Fruit fly (Drosophila melanogaster) whole organism, embryonic: ENCODE data around the gene hdly.

Source experiments
- Adf1 ChIP-seq: fragments of 200-800 bp; sonication (Bioruptor generic); IDR thresholded peaks from 2 replicates; pipeline ENCODE4 v1.3.6; 2022; ENCODE audit warnings: missing biosample characterization, missing genetic modification characterization
- Atf6 ChIP-seq: fragments of 200-800 bp; sonication (Bioruptor generic); IDR thresholded peaks from 2 replicates; pipeline ENCODE4 v1.3.6; 2022; ENCODE audit warnings: missing biosample characterization, missing genetic modification characterization
- BtbVII ChIP-seq: fragments of 200-800 bp; sonication (Bioruptor generic); optimal IDR thresholded peaks from 3 replicates; lab custom pipeline; 2017; ENCODE audit warnings: missing biosample characterization, mild to moderate bottlenecking, missing genetic modification characterization
- Bteb2 ChIP-seq: fragments of 200-800 bp; sonication (Bioruptor generic); optimal IDR thresholded peaks from 2 replicates; lab custom pipeline; 2016; ENCODE audit warnings: missing biosample characterization, missing genetic modification characterization
- CG10321 ChIP-seq: fragments of 200-800 bp; sonication (Bioruptor generic); IDR thresholded peaks from 2 replicates; pipeline ENCODE4 v1.3.6; 2022; ENCODE audit warnings: missing biosample characterization, missing genetic modification characterization
- CG13894 ChIP-seq: fragments of 200-800 bp; sonication (Bioruptor generic); optimal IDR thresholded peaks from 3 replicates; lab custom pipeline; 2018; ENCODE audit warnings: missing biosample characterization, mild to moderate bottlenecking, missing genetic modification characterization, moderate library complexity
- CG15269 ChIP-seq: fragments of 200-800 bp; sonication (Bioruptor generic); optimal IDR thresholded peaks from 2 replicates; lab custom pipeline; 2018; ENCODE audit warnings: missing biosample characterization, mild to moderate bottlenecking, missing genetic modification characterization, moderate library complexity
- CG18599 ChIP-seq: fragments of 200-800 bp; sonication (Bioruptor generic); optimal IDR thresholded peaks from 3 replicates; lab custom pipeline; 2017; ENCODE audit warnings: missing biosample characterization, missing genetic modification characterization, mild to moderate bottlenecking, moderate library complexity, missing genetic modification reagents
- CG34422 ChIP-seq: fragments of 200-800 bp; sonication (Bioruptor generic); IDR thresholded peaks from 3 replicates; pipeline ENCODE4 v1.3.6; 2022; ENCODE audit warnings: missing biosample characterization, missing genetic modification characterization
- CG3847 ChIP-seq: fragments of 200-800 bp; sonication (Bioruptor generic); IDR thresholded peaks from 2 replicates; pipeline ENCODE4 v1.3.6; 2022; ENCODE audit warnings: missing biosample characterization, missing genetic modification characterization
- CG8359 ChIP-seq: fragments of 200-800 bp; sonication (Bioruptor generic); optimal IDR thresholded peaks from 2 replicates; lab custom pipeline; 2017; ENCODE audit warnings: missing biosample characterization, mild to moderate bottlenecking, missing genetic modification characterization, borderline replicate concordance
- Dbx ChIP-seq: fragments of 200-800 bp; sonication (Bioruptor generic); IDR thresholded peaks from 3 replicates; pipeline ENCODE4 v1.3.6; 2022; ENCODE audit warnings: missing biosample characterization, missing genetic modification characterization
- Med ChIP-seq: fragments of 200-800 bp; sonication (Bioruptor generic); peaks from one replicate; lab custom pipeline; 2016; ENCODE audit warnings: missing biosample characterization, missing genetic modification characterization, mild to moderate bottlenecking, inconsistent platforms, moderate library complexity
- Opbp ChIP-seq: fragments of 200-800 bp; sonication (Bioruptor generic); IDR thresholded peaks from 3 replicates; pipeline ENCODE4 v1.3.6; 2022; ENCODE audit warnings: missing biosample characterization, missing genetic modification characterization; ENCODE audit not compliant: partially characterized antibody
- Side ChIP-seq: fragments of 200-800 bp; sonication (Bioruptor generic); optimal IDR thresholded peaks from 2 replicates; lab custom pipeline; 2016; ENCODE audit warnings: missing biosample characterization, missing genetic modification characterization
- Trl ChIP-seq, 3 experiments: fragments of >200 bp in 2 of 3; fragments of 200-800 bp in 1 of 3; sonication (Bioruptor generic) in 1 of 3; optimal IDR thresholded peaks; 2 replicates in 1 of 3; 3 replicates in 2 of 3; lab custom pipeline; 2016 to 2017; ENCODE audit warnings: missing biosample characterization in 1 of 3, missing genetic modification characterization in 1 of 3
- bbx ChIP-seq: fragments of 200-800 bp; sonication (Bioruptor generic); IDR thresholded peaks from 2 replicates; pipeline ENCODE4 v1.3.6; 2022; ENCODE audit warnings: missing biosample characterization, missing genetic modification characterization; ENCODE audit not compliant: partially characterized antibody
- chif ChIP-seq, 2 experiments: fragments of 200-800 bp; sonication (Bioruptor generic); optimal IDR thresholded peaks; 3 replicates each; lab custom pipeline; 2016; ENCODE audit warnings: missing biosample characterization in 2 of 2, missing genetic modification characterization in 2 of 2
- chinmo ChIP-seq: fragments of 200-800 bp; sonication (Bioruptor generic); IDR thresholded peaks from 4 replicates; pipeline ENCODE4 v1.3.6; 2022; ENCODE audit warnings: missing biosample characterization, missing genetic modification characterization; ENCODE audit not compliant: partially characterized antibody
- chm ChIP-seq: fragments of 200-800 bp; sonication (Bioruptor generic); IDR thresholded peaks from 2 replicates; pipeline ENCODE4 v1.3.6; 2022; ENCODE audit warnings: missing biosample characterization, missing genetic modification characterization
- crc ChIP-seq: fragments of 200-800 bp; sonication (Bioruptor generic); optimal IDR thresholded peaks from 2 replicates; lab custom pipeline; 2016; ENCODE audit warnings: missing biosample characterization, missing genetic modification characterization
- crol ChIP-seq: fragments of 200-800 bp; sonication (Bioruptor generic); IDR thresholded peaks from 2 replicates; pipeline ENCODE4 v1.3.6; 2022; ENCODE audit warnings: missing biosample characterization, missing genetic modification characterization
- danr ChIP-seq: fragments of 200-800 bp; sonication (Bioruptor generic); IDR thresholded peaks from 2 replicates; pipeline ENCODE4 v1.3.6; 2022; ENCODE audit warnings: missing biosample characterization, missing genetic modification characterization
- gem ChIP-seq: fragments of 200-800 bp; sonication (Bioruptor generic); optimal IDR thresholded peaks from 2 replicates; lab custom pipeline; 2019; ENCODE audit warnings: missing biosample characterization, mild to moderate bottlenecking, missing genetic modification characterization, moderate library complexity
- hb ChIP-seq: fragments of 200-800 bp; sonication (Bioruptor generic); IDR thresholded peaks from 3 replicates; pipeline ENCODE4 v1.3.6; 2022; ENCODE audit warnings: missing biosample characterization, missing genetic modification characterization; ENCODE audit not compliant: partially characterized antibody
- kah ChIP-seq: fragments of 200-800 bp; sonication (Bioruptor generic); optimal IDR thresholded peaks from 2 replicates; lab custom pipeline; 2018; ENCODE audit warnings: missing biosample characterization, mild to moderate bottlenecking, missing genetic modification characterization
- lab ChIP-seq: fragments of 200-800 bp; sonication (Bioruptor generic); optimal IDR thresholded peaks from 3 replicates; lab custom pipeline; 2017; ENCODE audit warnings: missing biosample characterization, missing genetic modification characterization, mild to moderate bottlenecking, moderate library complexity, missing genetic modification reagents
- mirr ChIP-seq: fragments of 200-800 bp; sonication (Bioruptor generic); optimal IDR thresholded peaks from 3 replicates; lab custom pipeline; 2018; ENCODE audit warnings: missing biosample characterization, mild to moderate bottlenecking, missing genetic modification characterization
- nerfin-1 ChIP-seq: fragments of 200-800 bp; sonication (Bioruptor generic); optimal IDR thresholded peaks from 3 replicates; lab custom pipeline; 2019; ENCODE audit warnings: missing biosample characterization, mild to moderate bottlenecking, missing genetic modification characterization, moderate library complexity
- pfk ChIP-seq: fragments of 200-800 bp; sonication (Bioruptor generic); optimal IDR thresholded peaks from 2 replicates; lab custom pipeline; 2018; ENCODE audit warnings: missing biosample characterization, mild to moderate bottlenecking, missing genetic modification characterization, moderate library complexity
- pros ChIP-seq: fragments of 200-800 bp; sonication (Bioruptor generic); optimal IDR thresholded peaks from 3 replicates; lab custom pipeline; 2019; ENCODE audit warnings: missing biosample characterization, mild to moderate bottlenecking, missing genetic modification characterization, moderate library complexity
- run ChIP-seq: fragments of 200-800 bp; sonication (Bioruptor generic); optimal IDR thresholded peaks from 3 replicates; lab custom pipeline; 2018; ENCODE audit warnings: missing biosample characterization, mild to moderate bottlenecking, missing genetic modification characterization
- scrt ChIP-seq: fragments of 200-800 bp; sonication (Bioruptor generic); optimal IDR thresholded peaks from 2 replicates; lab custom pipeline; 2018; ENCODE audit warnings: missing biosample characterization, mild to moderate bottlenecking, missing genetic modification characterization, moderate library complexity
- stc ChIP-seq: fragments of 200-800 bp; sonication (Bioruptor generic); IDR thresholded peaks from 2 replicates; pipeline ENCODE4 v1.3.6; 2022; ENCODE audit warnings: missing biosample characterization, missing genetic modification characterization
- tin ChIP-seq: fragments of 200-800 bp; sonication (Bioruptor generic); optimal IDR thresholded peaks from 3 replicates; lab custom pipeline; 2016; ENCODE audit warnings: missing biosample characterization, missing genetic modification characterization
- toy ChIP-seq: fragments of 200-800 bp; sonication (Bioruptor generic); IDR thresholded peaks from 2 replicates; pipeline ENCODE4 v1.3.6; 2022; ENCODE audit warnings: missing biosample characterization, missing genetic modification characterization
- vvl ChIP-seq: fragments of 200-800 bp; sonication (Bioruptor generic); IDR thresholded peaks from 2 replicates; pipeline ENCODE4 v1.3.6; 2022; ENCODE audit warnings: missing biosample characterization, missing genetic modification characterization
- zfh1 ChIP-seq: fragments of 200-800 bp; sonication (Bioruptor generic); IDR thresholded peaks from 3 replicates; pipeline ENCODE4 v1.3.6; 2022; ENCODE audit warnings: missing biosample characterization, missing genetic modification characterization

Gene hdly

dm6 chr3R:20956875-20957874 lies 43.1 kb downstream of the hdly start (continued):
- peak; percentile 65 for TF ChIP-seq Side (GFP tag; lab: Kevin White, UChicago)
- TF ChIP-seq run (tag; lab: Kevin White, UChicago): peak; percentile 80
- TF ChIP-seq danr: no peak
- TF ChIP-seq Bteb2 (GFP tag; lab: Kevin White, UChicago): peak; percentile 75
- peak; percentile 43; the same call in 1 of the 2 replicates for TF ChIP-seq vvl
- TF ChIP-seq Atf6: peak; percentile 66; the same call in 1 of the 2 replicates
- TF ChIP-seq tin (GFP tag; lab: Kevin White, UChicago): peak; percentile 81
- no peak for TF ChIP-seq toy
- TF ChIP-seq BtbVII (GFP tag; lab: Kevin White, UChicago): peak; percentile 91
- TF ChIP-seq CG18599 (GFP tag; lab: Kevin White, UChicago): peak; percentile 94
- TF ChIP-seq CG10321 (GFP tag; lab: Robert Waterston, UW): peak; percentile 14; the same call in 1 of the 2 replicates
- no peak for TF ChIP-seq pros (GFP tag; lab: Kevin White, UChicago)
- TF ChIP-seq Opbp (GFP tag; lab: Robert Waterston, UW): peak; percentile 48; the same call in 1 of the 3 replicates
- peak; percentile 9 for TF ChIP-seq mirr
- TF ChIP-seq crc: peak; percentile 68
- TF ChIP-seq CG8359 (GFP tag; lab: Kevin White, UChicago): peak; percentile 60
- 0 out of 3 replicates have a peak, but pooled peaks have one; percentile 42 for TF ChIP-seq Dbx

- TF ChIP-seq kah (GFP tag; lab: Kevin White, UChicago) (no peak), stc (no peak), CG3847 (0 out of 2 replicates have a peak, but pooled peaks have one; percentile 8), Opbp (GFP tag; lab: Robert Waterston, UW) (0 out of 3 replicates have a peak, but pooled peaks have one; percentile 23), CG18599 (GFP tag; lab: Kevin White, UChicago) (peak; percentile 2), zfh1 (GFP tag; lab: Robert Waterston, UW) (peak; percentile 43; the same call in 1 of the 3 replicates), bbx (GFP tag; lab: Robert Waterston, UW) (peak; percentile 34; the same call in 1 of the 2 replicates), scrt (GFP tag; lab: Kevin White, UChicago) (peak; percentile 12), crol (GFP tag; lab: Robert Waterston, UW) (0 out of 2 replicates have a peak, but pooled peaks have one; percentile 25), chm (GFP tag; lab: Robert Waterston, UW) (0 out of 2 replicates have a peak, but pooled peaks have one; percentile 30), nerfin-1 (peak; percentile 64), hb (GFP tag; lab: Robert Waterston, UW) (peak; percentile 20; the same call in 1 of the 3 replicates), lab (GFP tag; lab: Kevin White, UChicago) (peak; percentile 13), Med (GFP tag; lab: Kevin White, UChicago) (peak; percentile 50), pfk (GFP tag; lab: Kevin White, UChicago) (no peak), CG15269 (tag; lab: Kevin White, UChicago) (no peak), CG13894 (tag; lab: Kevin White, UChicago) (peak; percentile 53), chinmo (GFP tag; lab: Robert Waterston, UW) (0 out of 4 replicates have a peak, but pooled peaks have one; percentile 67), Dbx (0 out of 3 replicates have a peak, but pooled peaks have one; percentile 26), CG34422 (GFP tag; lab: Robert Waterston, UW) (peak; percentile 20; the same call in 1 of the 3 replicates), chif (GFP tag; optimal IDR thresholded peaks at IDR 0.05; lab: Kevin White, UChicago) (no peak), gem (tag; lab: Kevin White, UChicago) (no peak), Trl (optimal IDR thresholded peaks at IDR 0.05; lab: Kevin White, UChicago) (peak; percentile 26 to 68), Trl (GFP tag; optimal IDR thresholded peaks at IDR 0.05; lab: Kevin White, UChicago) (no peak), Adf1 (GFP tag; lab: Robert Waterston, UW) (peak; percentile 27; the same call in 1 of the 2 replicates)
These were observed 44.6 kb downstream of the hdly start for dm6 chr3R:20958599-20959150.
